Fruit fly (Drosophila melanogaster): ENCODE data around the gene CG31704.

dm6 chr2L:11834308-11834707 is 6.2 kb upstream of the CG31704 start, which contains the start of gene CG45012:
- no peak for TF ChIP-seq net (GFP tag; optimal IDR thresholded peaks at IDR 0.05)
- no peak for TF ChIP-seq Lpt (GFP tag; optimal IDR thresholded peaks at IDR 0.05)
- no peak for TF ChIP-seq acj6 (GFP tag; optimal IDR thresholded peaks at IDR 0.05)
- no peak for TF ChIP-seq CG10631 (GFP tag; optimal IDR thresholded peaks at IDR 0.05)
